Worm (Caenorhabditis elegans) whole organism, young adult: ENCODE results near the gene C47E8.11.

Experiments used
- B0019.2 ChIP-seq: fragments of 200-800 bp; sonication (Bioruptor generic); conservative IDR thresholded peaks from 2 replicates; pipeline ENCODE4 v1.3.6; 2022; ENCODE audit warnings: missing genetic modification reagents, missing genetic modification characterization, missing compliant biosample characterization
- C06A6.2 ChIP-seq: fragments of 200-800 bp; sonication (Bioruptor generic); conservative IDR thresholded peaks from 2 replicates; pipeline ENCODE4 v1.3.6; 2022; ENCODE audit warnings: missing genetic modification characterization, missing compliant biosample characterization
- F10E7.11 ChIP-seq: sonication (generic microtip); optimal IDR thresholded peaks from 2 replicates; lab custom pipeline; 2017; ENCODE audit warnings: mild to moderate bottlenecking, missing genetic modification characterization, moderate library complexity, missing compliant biosample characterization
- F57C9.4 ChIP-seq: sonication (generic microtip); optimal IDR thresholded peaks from 2 replicates; lab custom pipeline; 2017; ENCODE audit warnings: mild to moderate bottlenecking, missing genetic modification characterization, missing compliant biosample characterization
- T07F8.4 ChIP-seq: sonication (generic microtip); optimal IDR thresholded peaks from 2 replicates; lab custom pipeline; 2016; ENCODE audit warnings: mild to moderate bottlenecking, missing genetic modification characterization, moderate library complexity, missing compliant biosample characterization
- Y79H2A.3 ChIP-seq: fragments of 200-800 bp; sonication (Bioruptor generic); conservative IDR thresholded peaks from 2 replicates; pipeline ENCODE4 v1.3.6; 2022; ENCODE audit warnings: missing genetic modification reagents, missing genetic modification characterization, missing compliant biosample characterization
- Y95B8A.8 ChIP-seq: fragments of 200-800 bp; sonication (Bioruptor generic); IDR thresholded peaks from 2 replicates; pipeline ENCODE4 v1.3.6; 2022; ENCODE audit warnings: missing genetic modification reagents, missing genetic modification characterization, missing compliant biosample characterization
- bed-1 ChIP-seq: fragments of 200-800 bp; sonication (Bioruptor generic); IDR thresholded peaks from 2 replicates; pipeline ENCODE4 v1.3.6; 2022; ENCODE audit warnings: missing genetic modification reagents, missing genetic modification characterization, missing compliant biosample characterization
- cebp-2 ChIP-seq: fragments of 200-800 bp; sonication (Bioruptor generic); IDR thresholded peaks from 2 replicates; pipeline ENCODE4 v1.3.6; 2022; ENCODE audit warnings: missing genetic modification characterization, missing compliant biosample characterization
- ceh-100 ChIP-seq: fragments of 200-800 bp; sonication (Bioruptor generic); IDR thresholded peaks from 2 replicates; pipeline ENCODE4 v1.3.6; 2022; ENCODE audit warnings: missing genetic modification reagents, missing genetic modification characterization, missing compliant biosample characterization
- ceh-40 ChIP-seq: fragments of 200-800 bp; sonication (Bioruptor generic); IDR thresholded peaks from 2 replicates; pipeline ENCODE4 v1.3.6; 2022; ENCODE audit warnings: missing genetic modification characterization, missing compliant biosample characterization
- ceh-91 ChIP-seq: fragments of 200-800 bp; sonication (Bioruptor generic); IDR thresholded peaks from 2 replicates; pipeline ENCODE4 v1.3.6; 2022; ENCODE audit warnings: missing genetic modification reagents, missing genetic modification characterization, missing compliant biosample characterization
- efl-1 ChIP-seq: fragments of 150-350 bp; optimal IDR thresholded peaks from 2 replicates; lab custom pipeline; 2014; ENCODE audit warnings: missing biosample characterization, missing genetic modification reagents, missing genetic modification characterization
- fkh-3 ChIP-seq: sonication (generic microtip); optimal IDR thresholded peaks from 2 replicates; lab custom pipeline; 2016; ENCODE audit warnings: mild to moderate bottlenecking, missing genetic modification characterization, missing compliant biosample characterization
- gei-17 ChIP-seq: fragments of 200-800 bp; sonication (Bioruptor generic); optimal IDR thresholded peaks from 2 replicates; lab custom pipeline; 2018; ENCODE audit warnings: mild to moderate bottlenecking, missing genetic modification characterization, missing compliant biosample characterization
- him-1 ChIP-seq: sonication (generic microtip); optimal IDR thresholded peaks from 2 replicates; lab custom pipeline; 2016; ENCODE audit warnings: missing genotype, missing genetic modification reagents, missing genetic modification characterization, missing compliant biosample characterization
- hmg-20 ChIP-seq: fragments of 200-800 bp; sonication (Bioruptor generic); IDR thresholded peaks from 2 replicates; pipeline ENCODE4 v1.3.6; 2022; ENCODE audit warnings: missing genetic modification reagents, missing genetic modification characterization, missing compliant biosample characterization
- lag-1 ChIP-seq: fragments of 200-800 bp; sonication (Bioruptor generic); IDR thresholded peaks from 2 replicates; pipeline ENCODE4 v1.3.6; 2022; ENCODE audit warnings: missing genetic modification reagents, missing genetic modification characterization, missing compliant biosample characterization
- let-607 ChIP-seq, 2 experiments: fragments of 200-800 bp in 1 of 2; sonication (Bioruptor generic) in 1 of 2; sonication (generic microtip) in 1 of 2; optimal IDR thresholded peaks; 2 replicates each; lab custom pipeline; 2016 to 2018; ENCODE audit warnings: mild to moderate bottlenecking in 2 of 2, missing compliant biosample characterization in 2 of 2, missing genetic modification characterization in 2 of 2, moderate library complexity in 2 of 2, missing genotype in 1 of 2
- lin-26 ChIP-seq: fragments of 200-800 bp; sonication (Bioruptor generic); IDR thresholded peaks from 2 replicates; pipeline ENCODE4 v1.3.6; 2022; ENCODE audit warnings: missing genetic modification reagents, missing genetic modification characterization, missing compliant biosample characterization
- madf-10 ChIP-seq: sonication (generic microtip); optimal IDR thresholded peaks from 2 replicates; lab custom pipeline; 2016; ENCODE audit warnings: mild to moderate bottlenecking, missing genetic modification characterization, missing compliant biosample characterization
- mel-28 ChIP-seq: sonication (generic microtip); optimal IDR thresholded peaks from 2 replicates; lab custom pipeline; 2016; ENCODE audit warnings: borderline replicate concordance, mild to moderate bottlenecking, missing genetic modification characterization, missing compliant biosample characterization
- mes-4 ChIP-seq: sonication (generic microtip); optimal IDR thresholded peaks from 2 replicates; lab custom pipeline; 2016; ENCODE audit warnings: missing genotype, missing genetic modification characterization, missing compliant biosample characterization
- nfya-2 ChIP-seq: fragments of 200-800 bp; sonication (Bioruptor generic); IDR thresholded peaks from 2 replicates; pipeline ENCODE4 v1.3.6; 2022; ENCODE audit warnings: missing genetic modification reagents, missing genetic modification characterization, missing compliant biosample characterization
- nhr-90 ChIP-seq: sonication (generic microtip); optimal IDR thresholded peaks from 2 replicates; lab custom pipeline; 2016; ENCODE audit warnings: missing genotype, mild to moderate bottlenecking, missing genetic modification characterization, missing compliant biosample characterization
- repo-1 ChIP-seq: sonication (generic microtip); optimal IDR thresholded peaks from 2 replicates; lab custom pipeline; 2017; ENCODE audit warnings: mild to moderate bottlenecking, missing genetic modification characterization, missing compliant biosample characterization
- rpc-1 ChIP-seq, 2 experiments: fragments of 150-350 bp in 1 of 2; sonication (generic microtip) in 1 of 2; optimal IDR thresholded peaks; 2 replicates each; lab custom pipeline; 2014 to 2018; ENCODE audit warnings: missing biosample characterization in 1 of 2, missing genetic modification characterization in 1 of 2, missing genetic modification reagents in 1 of 2, missing genotype in 1 of 2
- sea-2 ChIP-seq: fragments of 200-800 bp; sonication (Bioruptor generic); IDR thresholded peaks from 2 replicates; pipeline ENCODE4 v1.3.6; 2022; ENCODE audit warnings: missing genetic modification characterization, missing compliant biosample characterization
- snpc-4 ChIP-seq, 5 experiments: fragments of 150-350 bp in 1 of 5; sonication (generic microtip) in 4 of 5; optimal IDR thresholded peaks; 2 replicates each; lab custom pipeline; 2014 to 2018; ENCODE audit warnings: missing genetic modification characterization in 5 of 5, missing biosample characterization in 3 of 5, antibody characterized with exemption in 2 of 5, mild to moderate bottlenecking in 2 of 5, missing compliant biosample characterization in 2 of 5, missing genotype in 2 of 5, moderate library complexity in 2 of 5, missing genetic modification reagents in 1 of 5
- somi-1 ChIP-seq: fragments of 200-800 bp; sonication (Bioruptor generic); optimal IDR thresholded peaks from 2 replicates; lab custom pipeline; 2018; ENCODE audit warnings: mild to moderate bottlenecking, missing genetic modification characterization, missing compliant biosample characterization
- tbx-9 ChIP-seq: sonication (generic microtip); optimal IDR thresholded peaks from 2 replicates; lab custom pipeline; 2016; ENCODE audit warnings: borderline replicate concordance, missing genetic modification characterization, inconsistent platforms, missing compliant biosample characterization
- unc-130 ChIP-seq: sonication (generic microtip); optimal IDR thresholded peaks from 2 replicates; lab custom pipeline; 2016; ENCODE audit warnings: missing genetic modification reagents, missing genetic modification characterization, missing compliant biosample characterization
- zim-3 ChIP-seq: sonication (generic microtip); optimal IDR thresholded peaks from 2 replicates; lab custom pipeline; 2017; ENCODE audit warnings: mild to moderate bottlenecking, missing genetic modification characterization, moderate library complexity, missing compliant biosample characterization
- ztf-26 ChIP-seq: sonication (generic microtip); optimal IDR thresholded peaks from 2 replicates; lab custom pipeline; 2017; ENCODE audit warnings: missing genetic modification characterization, missing compliant biosample characterization
- ztf-3 ChIP-seq: fragments of 200-800 bp; sonication (Bioruptor generic); optimal IDR thresholded peaks from 2 replicates; lab custom pipeline; 2018; ENCODE audit warnings: mild to moderate bottlenecking, missing genetic modification characterization, missing compliant biosample characterization

C47E8.11 gene

ce11 chrV:14655689-14656088, 32.7 kb upstream of the C47E8.11 start:
- TF ChIP-seq cebp-2 (no peak), him-1 (tag; lab: Kevin White, UChicago) (no peak), nfya-2 (GFP tag; lab: Robert Waterston, UW) (no peak), nhr-90 (no peak), B0019.2 (no peak), snpc-4 (GFP tag; optimal IDR thresholded peaks at IDR 0.05; lab: Kevin White, UChicago) (no peak), snpc-4 (tag; optimal IDR thresholded peaks at IDR 0.05; lab: Kevin White, UChicago) (no peak)

ce11 chrV:14656970-14657369, 31.4 kb upstream of the C47E8.11 start:
- TF ChIP-seq Y95B8A.8 (GFP tag; lab: Robert Waterston, UW) (no peak), let-607 (tag; optimal IDR thresholded peaks at IDR 0.05; lab: Kevin White, UChicago) (no peak), lin-26 (GFP tag; lab: Robert Waterston, UW) (peak; percentile 16; the same call in 1 of the 2 replicates)

- TF ChIP-seq tbx-9 (tag; lab: Kevin White, UChicago) (no peak), gei-17 (GFP tag; lab: Kevin White, UChicago) (no peak), ceh-40 (GFP tag; lab: Robert Waterston, UW) (no peak), lin-26 (GFP tag; lab: Robert Waterston, UW) (no peak), mes-4 (tag; lab: Kevin White, UChicago) (no peak), mel-28 (tag; lab: Kevin White, UChicago) (no peak)
Measured at ce11 chrV:14658131-14658530, 30.3 kb upstream of the C47E8.11 start, which contains the start of gene slc-25A29. TSS of gene slc-25A29 (minus strand) at chrV:14658175.

- TF ChIP-seq ceh-100: no peak
- no peak for TF ChIP-seq F57C9.4 (tag; lab: Kevin White, UChicago)
- no peak for TF ChIP-seq Y95B8A.8 (GFP tag; lab: Robert Waterston, UW)
- TF ChIP-seq lag-1: no peak
- TF ChIP-seq zim-3 (tag; lab: Kevin White, UChicago): no peak
- TF ChIP-seq efl-1: no peak
- TF ChIP-seq Y79H2A.3 (GFP tag; lab: Robert Waterston, UW): no peak
- no peak for TF ChIP-seq sea-2
- TF ChIP-seq F10E7.11: no peak
- TF ChIP-seq unc-130: no peak
- no peak for TF ChIP-seq madf-10 (tag; lab: Kevin White, UChicago)
- no peak for TF ChIP-seq C06A6.2 (GFP tag; lab: Robert Waterston, UW)
- no peak for TF ChIP-seq ztf-3 (GFP tag; lab: Kevin White, UChicago)
- no peak for TF ChIP-seq bed-1 (GFP tag; lab: Robert Waterston, UW)
Measured at ce11 chrV:14659595-14659994, 28.8 kb upstream of the C47E8.11 start.

- TF ChIP-seq T07F8.4 (no peak), ceh-91 (GFP tag; lab: Robert Waterston, UW) (no peak), somi-1 (GFP tag; lab: Kevin White, UChicago) (peak; percentile 27), repo-1 (tag; lab: Kevin White, UChicago) (no peak), fkh-3 (no peak), hmg-20 (GFP tag; lab: Robert Waterston, UW) (no peak), ztf-26 (peak; percentile 74), rpc-1 (optimal IDR thresholded peaks at IDR 0.05; lab: Kevin White, UChicago) (no peak), rpc-1 (tag; optimal IDR thresholded peaks at IDR 0.05; lab: Kevin White, UChicago) (no peak), lag-1 (no peak)
Measured at ce11 chrV:14660608-14661355, 27.6 kb upstream of the C47E8.11 start, which contains the start of gene srh-17. TSS of gene srh-17 (plus strand) at chrV:14661305.
